Worm (Caenorhabditis elegans) whole organism, L1 larva: Measurements from ENCODE around the gene C07D10.5.

Source experiments
- ama-1 ChIP-seq: fragments of 150-350 bp; optimal IDR thresholded peaks from 2 replicates; lab custom pipeline; 2014
- fkh-10 ChIP-seq: sonication (generic microtip); optimal IDR thresholded peaks from 2 replicates; lab custom pipeline; 2017; ENCODE audit warnings: missing biosample characterization, missing genetic modification reagents, missing genetic modification characterization
- jun-1 ChIP-seq: fragments of 150-350 bp; optimal IDR thresholded peaks from 2 replicates; lab custom pipeline; 2014; ENCODE audit warnings: missing biosample characterization, missing genetic modification reagents, missing genetic modification characterization
- lin-13 ChIP-seq: fragments of 150-350 bp; optimal IDR thresholded peaks from 2 replicates; lab custom pipeline; 2014; ENCODE audit warnings: missing biosample characterization, missing genetic modification reagents, missing genetic modification characterization
- lin-15B ChIP-seq: fragments of 150-350 bp; sonication (generic microtip); optimal IDR thresholded peaks from 3 replicates; lab custom pipeline; 2014; ENCODE audit warnings: missing biosample characterization, missing genetic modification characterization
- lin-39 ChIP-seq: fragments of 150-350 bp; optimal IDR thresholded peaks from 2 replicates; lab custom pipeline; 2014; ENCODE audit warnings: missing biosample characterization, missing genetic modification reagents, missing genetic modification characterization
- nhr-12 ChIP-seq: sonication (generic microtip); optimal IDR thresholded peaks from 2 replicates; lab custom pipeline; 2017; ENCODE audit warnings: missing biosample characterization, missing genetic modification characterization
- pag-3 ChIP-seq: sonication (generic microtip); optimal IDR thresholded peaks from 2 replicates; lab custom pipeline; 2017; ENCODE audit warnings: missing genetic modification characterization, mild to moderate bottlenecking, missing compliant biosample characterization, antibody characterized with exemption, borderline replicate concordance; ENCODE audit not compliant: insufficient read depth
- skn-1 ChIP-seq: fragments of 150-350 bp; optimal IDR thresholded peaks from 2 replicates; lab custom pipeline; 2014; ENCODE audit warnings: missing biosample characterization, missing genetic modification characterization
- unc-130 ChIP-seq: fragments of 150-350 bp; optimal IDR thresholded peaks from 2 replicates; lab custom pipeline; 2017; ENCODE audit warnings: missing biosample characterization, missing genetic modification characterization, inconsistent platforms
- unc-30 ChIP-seq: sonication (generic microtip); optimal IDR thresholded peaks from 2 replicates; lab custom pipeline; 2017; ENCODE audit warnings: missing biosample characterization, missing genetic modification characterization

ce11 chrII:7381142-7381611 lies at the start of gene C07D10.5:
- TF ChIP-seq lin-15B (tag; lab: Kevin White, UChicago) (no peak), lin-13 (no peak), lin-39 (tag; lab: Kevin White, UChicago) (no peak), pag-3 (tag; lab: Kevin White, UChicago) (no peak), nhr-12 (tag; lab: Kevin White, UChicago) (no peak), unc-130 (tag; lab: Kevin White, UChicago) (no peak), ama-1 (lab: Kevin White, UChicago) (no peak), jun-1 (no peak), unc-30 (no peak), skn-1 (no peak), fkh-10 (GFP tag; lab: Kevin White, UChicago) (no peak)
